Worm (Caenorhabditis elegans): Measurements from ENCODE around the gene W09D10.5.

The W09D10.5 gene

DNA sequence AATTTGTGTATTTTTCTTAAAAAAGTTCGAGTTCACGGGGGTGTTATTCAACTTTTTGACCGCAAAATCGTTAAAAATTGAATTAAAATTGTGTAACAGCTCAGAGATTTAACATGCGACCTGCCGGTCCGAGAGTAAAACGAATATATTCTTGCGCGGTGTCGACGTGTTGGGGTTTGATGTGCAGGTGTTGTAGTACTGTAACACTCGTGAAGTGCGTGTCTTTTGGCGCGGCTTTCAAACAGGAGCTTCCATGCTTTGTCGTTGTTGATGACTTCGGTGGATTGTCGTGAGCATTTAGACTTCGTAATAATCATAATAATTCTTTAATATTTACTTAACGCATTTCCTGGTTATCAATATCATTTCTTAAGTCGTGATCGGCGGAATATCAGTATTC lies 19.2 kb upstream of the W09D10.5 start, which contains the start of gene tat-3:
Gene tat-3 (minus strand): TSS at position 196 of the 400 bp plus-strand sequence.
- TF ChIP-seq ztf-1 (GFP tag; conservative IDR thresholded peaks at IDR 0.05) (no peak), ZK546.5 (tag; optimal IDR thresholded peaks at IDR 0.05) (no peak), lin-13 (GFP tag; optimal IDR thresholded peaks at IDR 0.05) (no peak), dmd-4 (tag; optimal IDR thresholded peaks at IDR 0.05) (no peak), unc-39 (tag; optimal IDR thresholded peaks at IDR 0.05) (no peak), ztf-4 (tag; optimal IDR thresholded peaks at IDR 0.05) (no peak), skn-1 (tag; optimal IDR thresholded peaks at IDR 0.05) (no peak), ztf-11 (tag; optimal IDR thresholded peaks at IDR 0.05) (no peak), unc-55 (GFP tag; optimal IDR thresholded peaks at IDR 0.05) (no peak), zag-1 (tag; optimal IDR thresholded peaks at IDR 0.05) (no peak), mab-5 (tag; optimal IDR thresholded peaks at IDR 0.05) (no peak), lin-11 (tag; optimal IDR thresholded peaks at IDR 0.05) (no peak), sma-3 (GFP tag; optimal IDR thresholded peaks at IDR 0.05) (no peak), nhr-6 (tag; optimal IDR thresholded peaks at IDR 0.05) (no peak), nhr-25 (tag; optimal IDR thresholded peaks at IDR 0.05) (no peak), R02D3.7 (tag; optimal IDR thresholded peaks at IDR 0.05) (no peak), sma-9 (GFP tag; optimal IDR thresholded peaks at IDR 0.05) (no peak), sma-9 (tag; optimal IDR thresholded peaks at IDR 0.05) (no peak), aly-2 (tag; optimal IDR thresholded peaks at IDR 0.05) (no peak)

DNA sequence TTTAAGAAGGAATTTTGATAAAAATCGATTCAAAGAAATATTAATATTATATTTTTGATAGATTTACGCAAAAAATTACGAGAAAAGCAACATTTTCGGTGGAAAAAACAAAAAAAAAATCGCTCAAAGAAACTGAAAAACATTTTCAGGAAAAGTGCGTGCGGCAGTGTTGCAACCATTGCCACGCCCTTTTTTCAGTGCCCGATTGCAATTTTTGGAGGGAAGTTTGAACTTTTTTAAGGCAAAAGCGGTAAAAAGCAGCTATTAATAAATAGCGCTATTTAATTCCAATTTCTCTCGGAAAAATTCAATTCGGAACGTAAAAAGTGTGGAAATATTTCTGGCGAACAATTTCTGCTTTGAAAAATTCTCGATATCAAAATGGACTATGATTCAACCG lies 9.7 kb upstream of the W09D10.5 start:
- TF ChIP-seq nhr-237 (tag; optimal IDR thresholded peaks at IDR 0.05) = no peak
- no peak for TF ChIP-seq F13H6.1 (tag; optimal IDR thresholded peaks at IDR 0.05)
- TF ChIP-seq R02D3.7 (tag; optimal IDR thresholded peaks at IDR 0.05) = no peak
- TF ChIP-seq mdl-1 (tag; optimal IDR thresholded peaks at IDR 0.05) = no peak
- no peak for TF ChIP-seq egl-27 (tag; optimal IDR thresholded peaks at IDR 0.05)
- no peak for TF ChIP-seq sma-9 (GFP tag; optimal IDR thresholded peaks at IDR 0.05)
- no peak for TF ChIP-seq sma-9 (tag; optimal IDR thresholded peaks at IDR 0.05)
- TF ChIP-seq unc-55 (GFP tag; optimal IDR thresholded peaks at IDR 0.05) = no peak
- TF ChIP-seq lin-39 (tag; optimal IDR thresholded peaks at IDR 0.05) = no peak
- no peak for TF ChIP-seq nhr-129 (tag; optimal IDR thresholded peaks at IDR 0.05)
- no peak for TF ChIP-seq nhr-11 (tag; optimal IDR thresholded peaks at IDR 0.05)
- TF ChIP-seq nhr-25 (tag; optimal IDR thresholded peaks at IDR 0.05) = no peak

DNA sequence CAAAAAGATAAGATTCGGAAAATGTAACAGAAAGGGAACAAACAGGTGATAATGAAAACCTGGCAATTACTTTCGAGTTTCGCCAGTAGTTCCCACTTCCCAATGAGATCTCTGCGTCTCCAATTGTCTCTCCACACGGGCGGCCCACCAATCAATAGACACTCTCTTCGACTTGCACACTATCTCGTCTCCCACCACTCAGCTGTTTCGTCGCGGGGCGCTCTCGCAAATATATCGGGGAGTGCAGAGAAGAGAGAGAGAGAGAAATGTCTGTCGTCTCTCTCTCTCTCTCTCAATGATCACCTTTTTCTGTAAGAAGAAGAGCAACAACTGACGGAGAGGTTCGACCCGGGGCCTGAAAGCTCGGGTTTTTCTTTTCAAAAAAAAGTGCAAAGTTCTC lies 8.8 kb upstream of the W09D10.5 start:
- TF ChIP-seq egl-27 (tag; optimal IDR thresholded peaks at IDR 0.05) (peak; percentile 83), nhr-237 (tag; optimal IDR thresholded peaks at IDR 0.05) (peak; percentile 31), mbf-1 (tag; optimal IDR thresholded peaks at IDR 0.05) (no peak), peb-1 (tag; optimal IDR thresholded peaks at IDR 0.05) (no peak), lin-39 (tag; optimal IDR thresholded peaks at IDR 0.05) (no peak), sma-3 (GFP tag; optimal IDR thresholded peaks at IDR 0.05) (peak; percentile 83), nhr-12 (tag; optimal IDR thresholded peaks at IDR 0.05) (no peak), nhr-21 (tag; optimal IDR thresholded peaks at IDR 0.05) (peak; percentile 73), sem-4 (tag; optimal IDR thresholded peaks at IDR 0.05) (peak; percentile 85), crh-2 (tag; optimal IDR thresholded peaks at IDR 0.05) (peak; percentile 83), snpc-4 (tag; optimal IDR thresholded peaks at IDR 0.05) (peak; percentile 19), ama-1 (optimal IDR thresholded peaks at IDR 0.05) (no peak), nhr-10 (tag; optimal IDR thresholded peaks at IDR 0.05) (no peak), gmeb-1 (tag; optimal IDR thresholded peaks at IDR 0.05) (peak; percentile 77), nhr-129 (tag; optimal IDR thresholded peaks at IDR 0.05) (peak; percentile 85), mab-5 (tag; optimal IDR thresholded peaks at IDR 0.05) (peak; percentile 66), ztf-4 (tag; optimal IDR thresholded peaks at IDR 0.05) (peak; percentile 87), blmp-1 (tag; optimal IDR thresholded peaks at IDR 0.05; ENCODE audit: insufficient read depth) (peak; percentile 35), sma-9 (GFP tag; optimal IDR thresholded peaks at IDR 0.05) (peak; percentile 95), sma-9 (tag; optimal IDR thresholded peaks at IDR 0.05) (no peak), elt-1 (tag; optimal IDR thresholded peaks at IDR 0.05) (no peak), aly-2 (tag; optimal IDR thresholded peaks at IDR 0.05) (no peak), unc-39 (tag; optimal IDR thresholded peaks at IDR 0.05) (no peak), skn-1 (tag; optimal IDR thresholded peaks at IDR 0.05) (no peak), alr-1 (tag; optimal IDR thresholded peaks at IDR 0.05) (no peak), nhr-6 (tag; optimal IDR thresholded peaks at IDR 0.05) (no peak), unc-55 (GFP tag; optimal IDR thresholded peaks at IDR 0.05) (peak; percentile 87), nhr-77 (tag; optimal IDR thresholded peaks at IDR 0.05) (peak; percentile 31), lin-11 (tag; optimal IDR thresholded peaks at IDR 0.05) (peak; percentile 58), fos-1 (tag; optimal IDR thresholded peaks at IDR 0.05) (peak; percentile 88), mdl-1 (tag; optimal IDR thresholded peaks at IDR 0.05) (peak; percentile 50 to 69), nhr-23 (tag; optimal IDR thresholded peaks at IDR 0.05) (no peak), F13H6.1 (tag; optimal IDR thresholded peaks at IDR 0.05) (peak; percentile 96), ztf-11 (tag; optimal IDR thresholded peaks at IDR 0.05) (no peak), ceh-16 (tag; optimal IDR thresholded peaks at IDR 0.05) (peak; percentile 56), lin-13 (GFP tag; optimal IDR thresholded peaks at IDR 0.05) (peak; percentile 66), nhr-11 (tag; optimal IDR thresholded peaks at IDR 0.05) (no peak), ZK546.5 (tag; optimal IDR thresholded peaks at IDR 0.05) (no peak), lsy-2 (tag; optimal IDR thresholded peaks at IDR 0.05) (peak; percentile 57 to 87), C34F6.9 (tag; optimal IDR thresholded peaks at IDR 0.05) (peak; percentile 92), ztf-1 (GFP tag; conservative IDR thresholded peaks at IDR 0.05) (no peak), elt-3 (tag; optimal IDR thresholded peaks at IDR 0.05) (no peak), nhr-25 (tag; optimal IDR thresholded peaks at IDR 0.05) (peak; percentile 38), unc-62 (GFP tag; optimal IDR thresholded peaks at IDR 0.05) (no peak)

All from whole organism, L2 larva.